Worm (Caenorhabditis elegans): ENCODE measurements around the gene C24H11.1.

The C24H11.1 gene

DNA sequence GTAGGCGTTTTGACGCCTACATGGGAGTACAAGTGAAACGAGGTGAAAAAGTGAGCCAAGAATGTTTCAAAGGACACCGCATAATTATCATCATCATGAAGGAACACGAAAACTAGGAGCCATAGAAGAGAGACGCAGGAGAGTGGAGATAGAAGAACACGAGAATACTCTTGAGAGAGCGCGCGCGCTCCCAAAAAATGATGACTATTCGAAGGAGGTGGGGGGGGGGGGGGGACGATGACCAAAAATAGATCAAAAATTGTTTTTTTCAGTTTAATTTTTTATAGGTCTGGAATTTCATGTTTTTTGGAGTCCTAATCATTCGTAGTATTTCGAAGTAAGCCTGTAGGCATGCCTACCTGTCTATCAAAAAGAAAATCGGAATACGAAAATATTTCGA lies 49.3 kb downstream of the C24H11.1 start:
- TF ChIP-seq ztf-4 (tag; optimal IDR thresholded peaks at IDR 0.05) (no peak), R02D3.7 (tag; optimal IDR thresholded peaks at IDR 0.05) (no peak), nhr-129 (tag; optimal IDR thresholded peaks at IDR 0.05) (no peak), lin-13 (GFP tag; optimal IDR thresholded peaks at IDR 0.05) (no peak), fos-1 (tag; optimal IDR thresholded peaks at IDR 0.05) (no peak), unc-55 (GFP tag; optimal IDR thresholded peaks at IDR 0.05) (peak; percentile 27), skn-1 (tag; optimal IDR thresholded peaks at IDR 0.05) (peak; percentile 61)
